Worm (Caenorhabditis elegans) whole organism, L2 larva: ENCODE measurements around the gene ZK792.1.

Experiments used
- mdl-1 ChIP-seq, 2 experiments: fragments of 150-350 bp in 1 of 2; sonication (generic microtip) in 1 of 2; optimal IDR thresholded peaks; 2 replicates each; lab custom pipeline; 2017; ENCODE audit warnings: missing biosample characterization in 2 of 2, missing genetic modification characterization in 2 of 2
- nhr-11 ChIP-seq: fragments of 150-350 bp; optimal IDR thresholded peaks from 2 replicates; lab custom pipeline; 2014; ENCODE audit warnings: missing biosample characterization, missing genetic modification characterization
- snpc-4 ChIP-seq: fragments of 150-350 bp; optimal IDR thresholded peaks from 2 replicates; lab custom pipeline; 2014; ENCODE audit warnings: missing biosample characterization, missing genetic modification characterization

DNA sequence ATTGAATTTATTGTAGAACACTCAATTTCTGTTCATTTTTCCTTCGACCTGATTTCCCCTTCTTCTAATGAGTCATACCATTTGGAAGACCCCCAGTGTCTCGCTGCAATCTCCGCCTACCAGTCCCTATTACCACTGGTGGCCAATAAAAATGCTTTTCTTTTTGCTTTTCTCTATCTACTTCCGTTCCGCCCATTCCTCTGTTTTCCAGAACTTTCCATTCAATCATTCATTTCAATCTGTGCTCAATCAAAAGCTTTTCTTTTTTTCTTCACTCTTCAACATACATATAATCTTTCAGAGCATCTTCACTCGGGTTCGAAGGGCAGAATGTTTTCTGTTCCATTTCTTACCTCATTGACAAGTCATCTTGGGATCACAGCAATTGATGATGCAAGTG is 13.9 kb downstream of the ZK792.1 start, which contains the start of gene inx-8:
- TF ChIP-seq snpc-4 (no peak), mdl-1 (tag; optimal IDR thresholded peaks at IDR 0.05; lab: Kevin White, UChicago) (no peak), nhr-11 (no peak)
